Worm (Caenorhabditis elegans) whole organism, mixed stage, embryonic: ENCODE results near the gene T02G5.7.

Source experiments
- M03D4.4 ChIP-seq: sonication (generic microtip); optimal IDR thresholded peaks from 2 replicates; lab custom pipeline; 2017; ENCODE audit warnings: mild to moderate bottlenecking, missing genetic modification characterization, missing compliant biosample characterization
- blmp-1 ChIP-seq: fragments of 150-350 bp; optimal IDR thresholded peaks from 2 replicates; lab custom pipeline; 2014; ENCODE audit warnings: missing biosample characterization, missing genetic modification characterization
- ceh-39 ChIP-seq: fragments of 150-350 bp; optimal IDR thresholded peaks from 2 replicates; lab custom pipeline; 2014; ENCODE audit warnings: missing biosample characterization, missing genetic modification characterization
- ceh-43 ChIP-seq: fragments of 200-800 bp; sonication (Bioruptor generic); optimal IDR thresholded peaks from 2 replicates; lab custom pipeline; 2018; ENCODE audit warnings: mild to moderate bottlenecking, missing genetic modification characterization, moderate library complexity, missing compliant biosample characterization
- ceh-83 ChIP-seq: fragments of 200-800 bp; sonication (Bioruptor generic); optimal IDR thresholded peaks from 2 replicates; lab custom pipeline; 2018; ENCODE audit warnings: mild to moderate bottlenecking, missing genetic modification characterization, missing compliant biosample characterization
- ces-1 ChIP-seq: fragments of 150-350 bp; optimal IDR thresholded peaks from 2 replicates; lab custom pipeline; 2014; ENCODE audit warnings: missing biosample characterization, missing genetic modification reagents, missing genetic modification characterization
- cnd-1 ChIP-seq: fragments of 200-800 bp; sonication (Bioruptor generic); optimal IDR thresholded peaks from 2 replicates; lab custom pipeline; 2018; ENCODE audit warnings: mild to moderate bottlenecking, missing genetic modification characterization, missing compliant biosample characterization
- elt-1 ChIP-seq: sonication (generic microtip); optimal IDR thresholded peaks from 2 replicates; lab custom pipeline; 2017; ENCODE audit warnings: missing genetic modification characterization, mild to moderate bottlenecking, missing compliant biosample characterization, antibody characterized with exemption, moderate library complexity, borderline replicate concordance; ENCODE audit not compliant: insufficient read depth
- elt-3 ChIP-seq: fragments of 150-350 bp; optimal IDR thresholded peaks from 2 replicates; lab custom pipeline; 2014; ENCODE audit warnings: missing biosample characterization, missing genetic modification characterization
- flh-1 ChIP-seq: fragments of 200-800 bp; sonication (Bioruptor generic); optimal IDR thresholded peaks from 2 replicates; lab custom pipeline; 2018; ENCODE audit warnings: mild to moderate bottlenecking, missing genetic modification characterization, moderate library complexity, missing compliant biosample characterization
- ham-2 ChIP-seq: fragments of 200-800 bp; sonication (Bioruptor generic); optimal IDR thresholded peaks from 2 replicates; lab custom pipeline; 2018; ENCODE audit warnings: mild to moderate bottlenecking, missing genetic modification characterization, missing compliant biosample characterization
- hlh-1 ChIP-seq: fragments of 150-350 bp; optimal IDR thresholded peaks from 2 replicates; lab custom pipeline; 2014; ENCODE audit warnings: missing biosample characterization, missing genetic modification reagents, missing genetic modification characterization
- lin-13 ChIP-seq: fragments of 150-350 bp; optimal IDR thresholded peaks from 2 replicates; lab custom pipeline; 2014; ENCODE audit warnings: missing biosample characterization, missing genetic modification characterization
- lin-32 ChIP-seq: fragments of 200-800 bp; sonication (Bioruptor generic); optimal IDR thresholded peaks from 2 replicates; lab custom pipeline; 2018; ENCODE audit warnings: mild to moderate bottlenecking, missing genetic modification characterization, missing compliant biosample characterization
- lsy-2 ChIP-seq: fragments of 150-350 bp; optimal IDR thresholded peaks from 2 replicates; lab custom pipeline; 2014; ENCODE audit warnings: missing biosample characterization, missing genetic modification characterization
- mab-5 ChIP-seq: fragments of 150-350 bp; optimal IDR thresholded peaks from 2 replicates; lab custom pipeline; 2014; ENCODE audit warnings: missing biosample characterization, missing genetic modification characterization
- mep-1 ChIP-seq: fragments of 150-350 bp; optimal IDR thresholded peaks from 2 replicates; lab custom pipeline; 2017; ENCODE audit warnings: missing biosample characterization, missing genetic modification reagents, missing genetic modification characterization, inconsistent platforms
- mls-2 ChIP-seq: sonication (generic microtip); optimal IDR thresholded peaks from 2 replicates; lab custom pipeline; 2016; ENCODE audit warnings: mild to moderate bottlenecking, missing genetic modification characterization, moderate library complexity, missing compliant biosample characterization
- nhr-12 ChIP-seq: fragments of 150-350 bp; optimal IDR thresholded peaks from 2 replicates; lab custom pipeline; 2014; ENCODE audit warnings: missing biosample characterization, missing genetic modification characterization
- nhr-2 ChIP-seq: fragments of 150-350 bp; optimal IDR thresholded peaks from 2 replicates; lab custom pipeline; 2014; ENCODE audit warnings: missing biosample characterization, missing genetic modification characterization
- nhr-237 ChIP-seq: fragments of 150-350 bp; optimal IDR thresholded peaks from 2 replicates; lab custom pipeline; 2014; ENCODE audit warnings: missing biosample characterization, missing genetic modification characterization
- nhr-28 ChIP-seq: fragments of 150-350 bp; optimal IDR thresholded peaks from 2 replicates; lab custom pipeline; 2014; ENCODE audit warnings: missing biosample characterization, missing genetic modification characterization
- nhr-76 ChIP-seq: sonication (generic microtip); optimal IDR thresholded peaks from 2 replicates; lab custom pipeline; 2017; ENCODE audit warnings: missing biosample characterization, missing genetic modification characterization
- pha-4 ChIP-seq: fragments of 150-350 bp; optimal IDR thresholded peaks from 2 replicates; lab custom pipeline; 2018; ENCODE audit warnings: missing biosample characterization, missing genetic modification reagents, missing genetic modification characterization
- snpc-4 ChIP-seq: fragments of 150-350 bp; optimal IDR thresholded peaks from 2 replicates; lab custom pipeline; 2014; ENCODE audit warnings: missing biosample characterization, missing genetic modification characterization
- sptf-1 ChIP-seq: sonication (generic microtip); optimal IDR thresholded peaks from 2 replicates; lab custom pipeline; 2017; ENCODE audit warnings: mild to moderate bottlenecking, missing genetic modification characterization, moderate library complexity, missing compliant biosample characterization
- tbx-8 ChIP-seq: fragments of 200-800 bp; sonication (Bioruptor generic); optimal IDR thresholded peaks from 2 replicates; lab custom pipeline; 2018; ENCODE audit warnings: mild to moderate bottlenecking, missing genetic modification characterization, moderate library complexity, missing compliant biosample characterization
- unc-120 ChIP-seq: sonication (generic microtip); optimal IDR thresholded peaks from 2 replicates; lab custom pipeline; 2017; ENCODE audit warnings: missing genetic modification characterization, missing compliant biosample characterization; ENCODE audit not compliant: poor library complexity, severe bottlenecking
- unc-39 ChIP-seq: fragments of 150-350 bp; optimal IDR thresholded peaks from 2 replicates; lab custom pipeline; 2014; ENCODE audit warnings: missing biosample characterization, missing genetic modification characterization
- unc-62 ChIP-seq: fragments of 150-350 bp; optimal IDR thresholded peaks from 2 replicates; lab custom pipeline; 2014; ENCODE audit warnings: missing biosample characterization, missing genetic modification reagents, missing genetic modification characterization
- zip-8 ChIP-seq: fragments of 150-350 bp; optimal IDR thresholded peaks from 2 replicates; lab custom pipeline; 2014; ENCODE audit warnings: missing biosample characterization, missing genetic modification characterization
- ztf-11 ChIP-seq: fragments of 150-350 bp; optimal IDR thresholded peaks from 2 replicates; lab custom pipeline; 2014; ENCODE audit warnings: missing biosample characterization, missing genetic modification characterization

Gene T02G5.7

DNA sequence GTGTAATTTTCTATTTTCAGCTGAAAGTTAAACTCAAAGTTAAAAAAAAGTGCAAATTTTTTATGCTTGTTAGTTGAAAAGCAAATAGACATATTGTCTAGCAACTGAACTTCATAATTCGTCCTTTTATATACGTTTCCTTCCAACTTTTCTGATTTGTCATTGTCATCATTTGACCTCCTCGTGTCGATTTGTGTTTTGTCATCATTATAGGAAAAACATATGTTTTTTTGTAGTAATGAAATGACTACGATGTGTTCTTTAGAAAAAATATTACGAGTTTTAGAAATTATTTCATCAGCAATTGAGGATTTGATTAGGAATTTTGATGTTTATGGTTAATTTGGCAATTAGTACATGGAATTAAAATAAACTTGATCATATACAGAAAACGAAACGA is 14.6 kb upstream of the T02G5.7 start:
- TF ChIP-seq lsy-2 (no peak), nhr-28 (tag; lab: Kevin White, UChicago) (no peak), ceh-43 (GFP tag; lab: Kevin White, UChicago) (no peak), mep-1 (tag; lab: Kevin White, UChicago) (no peak), mab-5 (tag; lab: Kevin White, UChicago) (no peak), flh-1 (GFP tag; lab: Kevin White, UChicago) (no peak), ham-2 (no peak), unc-62 (GFP tag; lab: Kevin White, UChicago) (no peak), nhr-76 (tag; lab: Kevin White, UChicago) (no peak), ces-1 (GFP tag; lab: Kevin White, UChicago) (no peak), pha-4 (no peak), cnd-1 (tag; lab: Kevin White, UChicago) (no peak), zip-8 (tag; lab: Kevin White, UChicago) (no peak), nhr-12 (tag; lab: Kevin White, UChicago) (no peak), elt-1 (no peak), ceh-83 (GFP tag; lab: Kevin White, UChicago) (no peak)

DNA sequence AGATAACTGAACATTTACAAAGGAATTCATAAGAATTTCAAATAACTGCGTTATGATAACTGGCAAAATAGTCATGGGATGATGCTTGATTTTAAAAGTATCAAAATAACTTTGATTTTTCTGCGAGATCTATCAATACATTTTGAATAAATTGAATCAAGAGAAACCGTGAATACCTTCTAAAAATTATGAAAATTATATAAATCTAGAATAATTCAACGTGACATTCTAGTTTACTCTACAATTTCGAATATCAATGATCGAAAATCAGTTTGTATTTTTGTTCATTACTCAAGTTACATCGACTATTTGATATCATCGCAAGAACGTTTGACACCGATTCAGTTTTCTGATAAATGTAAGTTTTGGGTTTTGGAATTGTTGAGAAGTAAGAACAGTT is 13.7 kb upstream of the T02G5.7 start, which contains the start of gene acs-6:
Gene acs-6 (plus strand): TSS at position 301 of the 400 bp plus-strand sequence.
- TF ChIP-seq zip-8 (tag; lab: Kevin White, UChicago) (no peak), ceh-43 (GFP tag; lab: Kevin White, UChicago) (no peak), sptf-1 (tag; lab: Kevin White, UChicago) (no peak), lin-13 (tag; lab: Kevin White, UChicago) (no peak), nhr-28 (tag; lab: Kevin White, UChicago) (no peak), nhr-237 (tag; lab: Kevin White, UChicago) (no peak), mep-1 (tag; lab: Kevin White, UChicago) (no peak), elt-3 (tag; lab: Kevin White, UChicago) (no peak), nhr-2 (tag; lab: Kevin White, UChicago) (no peak), elt-1 (no peak)

DNA sequence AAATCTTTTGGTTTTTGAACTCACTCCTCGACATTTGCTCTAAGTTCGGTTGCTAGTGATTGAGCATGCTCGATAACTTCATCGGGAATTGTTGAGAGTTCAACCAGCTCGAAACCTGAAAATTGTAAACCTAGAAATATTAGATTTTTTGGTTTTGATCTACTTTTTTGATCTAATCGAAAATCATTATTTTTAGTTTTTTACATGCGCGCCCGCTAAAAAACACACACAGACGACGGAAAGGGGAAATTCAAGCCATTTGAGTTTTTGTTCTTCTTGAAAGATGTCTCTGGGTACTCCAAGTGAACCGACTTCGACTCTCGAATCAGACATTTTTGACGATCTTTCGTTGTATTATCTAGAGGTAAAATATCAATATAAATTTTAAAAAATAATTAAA is 10.0 kb upstream of the T02G5.7 start, which contains the start of gene nos-2:
Gene nos-2 (plus strand): TSS at position 228 of the 400 bp plus-strand sequence.
- TF ChIP-seq ham-2 = no peak
- TF ChIP-seq lin-32 (GFP tag; lab: Kevin White, UChicago) = no peak
- no peak for TF ChIP-seq ceh-39 (tag; lab: Kevin White, UChicago)
- TF ChIP-seq mls-2 (tag; lab: Kevin White, UChicago) = no peak
- no peak for TF ChIP-seq hlh-1 (tag; lab: Kevin White, UChicago)
- TF ChIP-seq unc-120 (tag; lab: Kevin White, UChicago) = no peak
- TF ChIP-seq lin-13 (tag; lab: Kevin White, UChicago) = no peak
- no peak for TF ChIP-seq nhr-28 (tag; lab: Kevin White, UChicago)
- TF ChIP-seq pha-4 = no peak
- no peak for TF ChIP-seq elt-1
- TF ChIP-seq flh-1 (GFP tag; lab: Kevin White, UChicago) = no peak
- TF ChIP-seq M03D4.4 (tag; lab: Kevin White, UChicago) = no peak
- TF ChIP-seq snpc-4 (tag; lab: Kevin White, UChicago) = no peak
- TF ChIP-seq elt-3 (tag; lab: Kevin White, UChicago) = no peak

DNA sequence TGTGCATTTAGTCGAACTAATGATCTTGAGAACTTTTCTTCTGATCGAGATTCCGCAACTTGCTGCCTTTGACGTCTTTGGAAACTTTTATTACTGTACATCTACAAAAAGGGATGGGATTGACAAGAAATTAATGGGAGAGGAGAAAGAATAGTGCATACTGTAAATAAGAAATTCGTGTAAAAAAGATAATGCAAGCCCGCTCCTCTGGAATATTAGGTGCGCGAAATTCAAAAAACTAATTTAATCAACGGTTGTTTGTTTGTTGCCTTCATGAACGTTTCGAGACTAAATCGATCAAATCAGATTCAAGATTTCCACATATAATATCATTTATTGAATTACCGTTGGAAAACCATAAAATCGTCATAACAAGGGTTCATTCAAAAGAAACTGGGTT is 5.5 kb upstream of the T02G5.7 start, which contains the start of gene him-14:
Gene him-14 (minus strand): TSS at position 101 of the 400 bp plus-strand sequence.
- TF ChIP-seq tbx-8 (GFP tag; lab: Kevin White, UChicago) = no peak
- no peak for TF ChIP-seq unc-120 (tag; lab: Kevin White, UChicago)
- no peak for TF ChIP-seq unc-39
- TF ChIP-seq nhr-237 (tag; lab: Kevin White, UChicago) = no peak
- TF ChIP-seq unc-62 (GFP tag; lab: Kevin White, UChicago) = no peak
- no peak for TF ChIP-seq ztf-11 (tag; lab: Kevin White, UChicago)
- TF ChIP-seq blmp-1 (tag; lab: Kevin White, UChicago) = no peak
- TF ChIP-seq pha-4 = no peak
- TF ChIP-seq M03D4.4 (tag; lab: Kevin White, UChicago) = no peak
- no peak for TF ChIP-seq mls-2 (tag; lab: Kevin White, UChicago)
- TF ChIP-seq lin-13 (tag; lab: Kevin White, UChicago) = no peak
- TF ChIP-seq ceh-83 (GFP tag; lab: Kevin White, UChicago) = no peak
